Fruit fly (Drosophila melanogaster): ENCODE data around the gene CG10877.

Gene CG10877

DNA sequence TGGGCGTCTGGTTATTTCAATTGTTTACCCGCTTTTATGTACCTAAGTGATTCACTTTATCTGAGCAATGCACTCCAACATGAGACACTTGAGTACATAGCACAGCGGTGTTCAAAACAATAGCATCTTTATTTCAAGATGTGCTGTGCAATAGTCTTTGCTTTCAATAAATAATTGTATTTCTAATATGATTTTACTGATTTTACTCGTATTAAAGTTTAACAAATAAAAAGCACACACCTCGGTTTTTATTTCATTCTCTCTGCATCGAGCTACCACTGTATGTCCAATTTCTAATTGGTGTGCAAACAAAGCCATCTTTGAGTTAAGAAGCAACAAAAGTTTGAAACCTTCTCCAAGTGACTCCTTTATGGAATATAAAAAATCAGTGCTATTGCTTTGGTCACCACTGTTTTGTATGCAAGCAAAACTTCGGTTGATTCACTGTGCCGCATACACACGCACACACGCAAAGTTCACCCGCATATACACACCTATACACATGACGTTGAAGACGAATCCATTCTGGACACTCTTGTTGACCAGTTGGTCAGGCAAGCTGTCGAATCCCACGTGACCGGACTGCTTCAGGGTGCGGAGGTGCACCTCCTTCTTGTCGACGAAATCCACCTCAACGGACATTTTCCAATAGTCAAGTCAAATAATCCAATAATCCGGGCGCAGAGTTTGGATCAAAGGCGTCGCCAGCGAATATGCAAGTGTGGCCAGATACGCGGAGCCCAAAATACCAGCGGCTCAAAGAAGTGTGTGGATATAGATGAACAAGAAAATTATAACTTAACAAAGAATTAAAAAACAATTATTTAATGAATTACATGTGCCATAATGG lies 24.0 kb upstream of the CG10877 start, which contains the start of gene Septin2 (continued):
- TF ChIP-seq bsh (GFP tag; optimal IDR thresholded peaks at IDR 0.05): peak; percentile 79
- TF ChIP-seq CG2889 (GFP tag; IDR thresholded peaks at IDR 0.05): 0 out of 3 replicates have a peak, but pooled peaks have one; percentile 31
- TF ChIP-seq CG1602 (GFP tag; optimal IDR thresholded peaks at IDR 0.05): peak; percentile 73
- TF ChIP-seq wek (GFP tag; optimal IDR thresholded peaks at IDR 0.05): peak; percentile 45
- TF ChIP-seq Atf-2 (GFP tag; optimal IDR thresholded peaks at IDR 0.05): peak; percentile 49
- no peak for TF ChIP-seq bowl (GFP tag; IDR thresholded peaks at IDR 0.05)
- no peak for TF ChIP-seq yki (optimal IDR thresholded peaks at IDR 0.05)
- no peak for TF ChIP-seq Hey (tag; optimal IDR thresholded peaks at IDR 0.05)
- TF ChIP-seq CG30020 (tag; optimal IDR thresholded peaks at IDR 0.05): no peak
- peak; percentile 46 for TF ChIP-seq kah (GFP tag; optimal IDR thresholded peaks at IDR 0.05)
- no peak for TF ChIP-seq Tbp (GFP tag; optimal IDR thresholded peaks at IDR 0.05)
- TF ChIP-seq B-H2 (GFP tag; optimal IDR thresholded peaks at IDR 0.05): no peak
- peak; percentile 63; the same call in 2 of the 3 replicates for TF ChIP-seq tgo (GFP tag; IDR thresholded peaks at IDR 0.05)
- TF ChIP-seq trh (GFP tag; optimal IDR thresholded peaks at IDR 0.05): peak; percentile 19
- TF ChIP-seq CG8924 (tag; optimal IDR thresholded peaks at IDR 0.05): peak; percentile 86
- TF ChIP-seq p53 (GFP tag; optimal IDR thresholded peaks at IDR 0.05): no peak
- peak; percentile 66 for TF ChIP-seq CHES-1-like (GFP tag; optimal IDR thresholded peaks at IDR 0.05)
- TF ChIP-seq CG12071 (GFP tag; optimal IDR thresholded peaks at IDR 0.05): peak; percentile 77
- TF ChIP-seq CG31365 (tag; optimal IDR thresholded peaks at IDR 0.05): peak; percentile 24
- peak; percentile 81 for TF ChIP-seq CG3407 (GFP tag; optimal IDR thresholded peaks at IDR 0.05)
- 0 out of 3 replicates have a peak, but pooled peaks have one; percentile 49 for TF ChIP-seq ken (GFP tag; IDR thresholded peaks at IDR 0.05)
- peak; percentile 71 for TF ChIP-seq Meics (GFP tag; optimal IDR thresholded peaks at IDR 0.05)
- TF ChIP-seq CG3726 (GFP tag; IDR thresholded peaks at IDR 0.05): no peak
- TF ChIP-seq CG8765 (GFP tag; IDR thresholded peaks at IDR 0.05): peak; percentile 7; the same call in 1 of the 2 replicates
- peak; percentile 23 for TF ChIP-seq sug (tag; optimal IDR thresholded peaks at IDR 0.05)
- TF ChIP-seq eve (GFP tag; optimal IDR thresholded peaks at IDR 0.05): no peak
- peak; percentile 67 for TF ChIP-seq corto (GFP tag; optimal IDR thresholded peaks at IDR 0.05)
- no peak for TF ChIP-seq Dip2 (GFP tag; IDR thresholded peaks at IDR 0.05)
- peak; percentile 50 for TF ChIP-seq HLH54F (GFP tag; optimal IDR thresholded peaks at IDR 0.05)
- TF ChIP-seq Asciz (GFP tag; optimal IDR thresholded peaks at IDR 0.05): peak; percentile 94
- no peak for TF ChIP-seq aop (GFP tag; IDR thresholded peaks at IDR 0.05)
- TF ChIP-seq CG8478 (optimal IDR thresholded peaks at IDR 0.05): peak; percentile 76
- TF ChIP-seq jing (GFP tag; optimal IDR thresholded peaks at IDR 0.05): peak; percentile 65
- TF ChIP-seq CG15601 (tag; optimal IDR thresholded peaks at IDR 0.05): peak; percentile 80
- no peak for TF ChIP-seq CG11247 (GFP tag; IDR thresholded peaks at IDR 0.05)
- TF ChIP-seq unc-4 (GFP tag; IDR thresholded peaks at IDR 0.05; ENCODE audit: partially characterized antibody): 0 out of 2 replicates have a peak, but pooled peaks have one; percentile 32
- TF ChIP-seq sens-2 (GFP tag; IDR thresholded peaks at IDR 0.05): no peak
- TF ChIP-seq Dip3 (GFP tag; optimal IDR thresholded peaks at IDR 0.05): peak; percentile 14
- TF ChIP-seq run (tag; optimal IDR thresholded peaks at IDR 0.05): peak; percentile 65
- TF ChIP-seq CG4707 (GFP tag; optimal IDR thresholded peaks at IDR 0.05): peak; percentile 35
- TF ChIP-seq zfh1 (GFP tag; IDR thresholded peaks at IDR 0.05): peak; percentile 73
- no peak for TF ChIP-seq CG17186 (GFP tag; optimal IDR thresholded peaks at IDR 0.05)
- peak; percentile 9 for TF ChIP-seq Sry-δ (GFP tag; optimal IDR thresholded peaks at IDR 0.05)
- TF ChIP-seq h (optimal IDR thresholded peaks at IDR 0.05): no peak
- peak; percentile 57; the same call in 1 of the 3 replicates for TF ChIP-seq croc (GFP tag; conservative IDR thresholded peaks at IDR 0.05)
- TF ChIP-seq Rx (GFP tag; IDR thresholded peaks at IDR 0.05): peak; percentile 42; the same call in 1 of the 2 replicates
- peak; percentile 82 for TF ChIP-seq CG4820 (GFP tag; optimal IDR thresholded peaks at IDR 0.05)
- TF ChIP-seq CTCF (GFP tag; optimal IDR thresholded peaks at IDR 0.05): peak; percentile 55
- TF ChIP-seq ems (GFP tag; optimal IDR thresholded peaks at IDR 0.05): peak; percentile 49
- TF ChIP-seq CG11085 (GFP tag; IDR thresholded peaks at IDR 0.05): no peak
- no peak; the same call in 2 of the 3 replicates for TF ChIP-seq Mrtf (GFP tag; IDR thresholded peaks at IDR 0.05)
